Worm (Caenorhabditis elegans) whole organism, L4 larva: ENCODE measurements around the gene T24H10.1.

Source experiments
- F26F4.8 ChIP-seq: fragments of 200-800 bp; sonication (Bioruptor generic); conservative IDR thresholded peaks from 2 replicates; pipeline ENCODE4 v1.3.6; 2022; ENCODE audit warnings: missing genetic modification characterization, missing compliant biosample characterization
- F44E2.7 ChIP-seq: fragments of 200-800 bp; sonication (Bioruptor generic); IDR thresholded peaks from 2 replicates; pipeline ENCODE4 v2.1.2; 2022; ENCODE audit warnings: missing genetic modification characterization, missing compliant biosample characterization
- F49E8.2 ChIP-seq: sonication (generic microtip); optimal IDR thresholded peaks from 2 replicates; lab custom pipeline; 2016; ENCODE audit warnings: missing compliant biosample characterization, mild to moderate bottlenecking, missing genetic modification characterization, borderline replicate concordance
- ZK337.2 ChIP-seq: fragments of 200-800 bp; sonication (Bioruptor generic); IDR thresholded peaks from 2 replicates; pipeline ENCODE4 v1.3.6; 2022; ENCODE audit warnings: missing genetic modification reagents, missing genetic modification characterization, missing compliant biosample characterization
- ZK546.5 ChIP-seq, 2 experiments: sonication (generic microtip); optimal IDR thresholded peaks; 2 replicates each; lab custom pipeline; 2017; ENCODE audit warnings: missing biosample characterization in 2 of 2, missing genetic modification characterization in 2 of 2
- ama-1 ChIP-seq: fragments of 150-350 bp; optimal IDR thresholded peaks from 2 replicates; lab custom pipeline; 2014; ENCODE audit warnings: inconsistent platforms, mixed read lengths
- arid-1 ChIP-seq: fragments of 200-800 bp; sonication (Bioruptor generic); conservative IDR thresholded peaks from 2 replicates; pipeline ENCODE4 v1.3.6; 2022; ENCODE audit warnings: missing genetic modification reagents, missing genetic modification characterization, missing compliant biosample characterization
- ceh-20 ChIP-seq: fragments of 200-800 bp; sonication (Bioruptor generic); IDR thresholded peaks from 2 replicates; pipeline ENCODE4 v1.3.6; 2022; ENCODE audit warnings: missing genetic modification reagents, missing genetic modification characterization, missing compliant biosample characterization
- ceh-62 ChIP-seq: sonication (generic microtip); optimal IDR thresholded peaks from 2 replicates; lab custom pipeline; 2017; ENCODE audit warnings: missing biosample characterization, missing genetic modification characterization
- ctbp-1 ChIP-seq: fragments of 200-800 bp; sonication (Bioruptor generic); IDR thresholded peaks from 2 replicates; pipeline ENCODE4 v1.3.6; 2022; ENCODE audit warnings: missing genetic modification reagents, missing genetic modification characterization, missing compliant biosample characterization
- dmd-6 ChIP-seq: fragments of 200-800 bp; sonication (Bioruptor generic); IDR thresholded peaks from 2 replicates; pipeline ENCODE4 v1.3.6; 2022; ENCODE audit warnings: missing genetic modification reagents, missing genetic modification characterization, missing compliant biosample characterization
- dmd-9 ChIP-seq: fragments of 200-800 bp; sonication (Bioruptor generic); IDR thresholded peaks from 2 replicates; pipeline ENCODE4 v1.3.6; 2022; ENCODE audit warnings: missing genetic modification reagents, missing genetic modification characterization, missing compliant biosample characterization
- dve-1 ChIP-seq: sonication (generic microtip); optimal IDR thresholded peaks from 2 replicates; lab custom pipeline; 2017; ENCODE audit warnings: antibody characterized with exemption, mild to moderate bottlenecking, missing genetic modification characterization, missing compliant biosample characterization; ENCODE audit not compliant: insufficient read depth
- egl-43 ChIP-seq: fragments of 200-800 bp; sonication (Bioruptor generic); IDR thresholded peaks from 2 replicates; pipeline ENCODE4 v1.3.6; 2022; ENCODE audit warnings: missing genetic modification reagents, missing genetic modification characterization, missing compliant biosample characterization
- fos-1 ChIP-seq: fragments of 150-350 bp; optimal IDR thresholded peaks from 2 replicates; lab custom pipeline; 2014; ENCODE audit warnings: missing biosample characterization, missing genetic modification characterization
- lin-15B ChIP-seq: fragments of 150-350 bp; sonication (generic microtip); optimal IDR thresholded peaks from 3 replicates; lab custom pipeline; 2014; ENCODE audit warnings: missing biosample characterization, missing genetic modification characterization
- lin-29 ChIP-seq: fragments of 200-800 bp; sonication (Bioruptor generic); IDR thresholded peaks from 2 replicates; pipeline ENCODE4 v1.3.6; 2022; ENCODE audit warnings: missing genetic modification reagents, missing genetic modification characterization, missing compliant biosample characterization
- lin-38 ChIP-seq: fragments of 200-800 bp; sonication (Bioruptor generic); IDR thresholded peaks from 2 replicates; pipeline ENCODE4 v1.3.6; 2022; ENCODE audit warnings: missing genetic modification reagents, missing genetic modification characterization, missing compliant biosample characterization
- lir-3 ChIP-seq: sonication (generic microtip); optimal IDR thresholded peaks from 2 replicates; lab custom pipeline; 2016; ENCODE audit warnings: mild to moderate bottlenecking, missing genetic modification characterization, missing compliant biosample characterization
- lsy-2 ChIP-seq, 2 experiments: fragments of 150-350 bp in 1 of 2; sonication (generic microtip) in 1 of 2; optimal IDR thresholded peaks; 2 replicates each; lab custom pipeline; 2014 to 2017; ENCODE audit warnings: missing biosample characterization in 2 of 2, missing genetic modification characterization in 2 of 2
- mep-1 ChIP-seq: fragments of 150-350 bp; sonication (generic microtip); optimal IDR thresholded peaks from 3 replicates; lab custom pipeline; 2014; ENCODE audit warnings: missing biosample characterization, missing genetic modification characterization
- mxl-2 ChIP-seq: fragments of 200-800 bp; sonication (Bioruptor generic); conservative IDR thresholded peaks from 2 replicates; pipeline ENCODE4 v1.3.6; 2022; ENCODE audit warnings: missing genetic modification reagents, missing genetic modification characterization, missing compliant biosample characterization
- mxl-3 ChIP-seq: fragments of 200-800 bp; sonication (Bioruptor generic); optimal IDR thresholded peaks from 2 replicates; lab custom pipeline; 2018; ENCODE audit warnings: mild to moderate bottlenecking, missing genetic modification characterization, missing compliant biosample characterization
- nhr-10 ChIP-seq: fragments of 150-350 bp; optimal IDR thresholded peaks from 2 replicates; lab custom pipeline; 2014; ENCODE audit warnings: missing biosample characterization, missing genetic modification characterization
- nhr-102 ChIP-seq: sonication (generic microtip); optimal IDR thresholded peaks from 2 replicates; lab custom pipeline; 2016; ENCODE audit warnings: mild to moderate bottlenecking, missing genetic modification characterization, moderate library complexity, missing compliant biosample characterization
- nhr-111 ChIP-seq: fragments of 200-800 bp; sonication (Bioruptor generic); optimal IDR thresholded peaks from 2 replicates; lab custom pipeline; 2018; ENCODE audit warnings: mild to moderate bottlenecking, missing genetic modification characterization, missing compliant biosample characterization
- nhr-28 ChIP-seq: fragments of 150-350 bp; optimal IDR thresholded peaks from 2 replicates; lab custom pipeline; 2014; ENCODE audit warnings: missing biosample characterization, missing genetic modification characterization
- nhr-6 ChIP-seq: fragments of 150-350 bp; optimal IDR thresholded peaks from 2 replicates; lab custom pipeline; 2014; ENCODE audit warnings: missing biosample characterization, missing genetic modification characterization
- nhr-76 ChIP-seq: fragments of 150-350 bp; optimal IDR thresholded peaks from 2 replicates; lab custom pipeline; 2014; ENCODE audit warnings: missing biosample characterization, missing genetic modification characterization
- pqm-1 ChIP-seq: sonication (generic microtip); optimal IDR thresholded peaks from 2 replicates; lab custom pipeline; 2017; ENCODE audit warnings: missing biosample characterization, missing genetic modification characterization
- set-16 ChIP-seq: fragments of 200-800 bp; sonication (Bioruptor generic); IDR thresholded peaks from 2 replicates; pipeline ENCODE4 v1.3.6; 2022; ENCODE audit warnings: missing genetic modification reagents, missing genetic modification characterization, missing compliant biosample characterization
- snpc-1.2 ChIP-seq: fragments of 200-800 bp; sonication (Bioruptor generic); IDR thresholded peaks from 2 replicates; pipeline ENCODE4 v1.3.6; 2022; ENCODE audit warnings: missing genetic modification reagents, missing genetic modification characterization, missing compliant biosample characterization
- unc-130 ChIP-seq: sonication (generic microtip); optimal IDR thresholded peaks from 2 replicates; lab custom pipeline; 2016; ENCODE audit warnings: missing genetic modification reagents, missing genetic modification characterization, missing compliant biosample characterization
- unc-62 ChIP-seq, 3 experiments: fragments of 150-350 bp in 1 of 3; sonication (generic microtip); optimal IDR thresholded peaks in 2 of 3; peaks in 1 of 3; 1 replicate in 1 of 3; 2 replicates in 2 of 3; lab custom pipeline; 2014 to 2017; ENCODE audit warnings: missing biosample characterization in 3 of 3, missing genetic modification characterization in 3 of 3, missing genetic modification reagents in 3 of 3, missing genotype in 1 of 3
- zag-1 ChIP-seq: fragments of 150-350 bp; optimal IDR thresholded peaks from 2 replicates; lab custom pipeline; 2014; ENCODE audit warnings: missing biosample characterization, missing genetic modification characterization
- zip-11 ChIP-seq: fragments of 200-800 bp; sonication (Bioruptor generic); IDR thresholded peaks from 2 replicates; pipeline ENCODE4 v1.3.6; 2022; ENCODE audit warnings: missing genetic modification characterization, missing compliant biosample characterization
- ztf-7 ChIP-seq: fragments of 150-350 bp; optimal IDR thresholded peaks from 2 replicates; lab custom pipeline; 2014; ENCODE audit warnings: missing biosample characterization, missing genetic modification characterization

T24H10.1 gene

ce11 chrII:9063350-9063749 is 35.8 kb upstream of the T24H10.1 start:
- peak; percentile 20 for TF ChIP-seq mep-1 (tag; lab: Kevin White, UChicago)
- no peak for TF ChIP-seq zip-11 (GFP tag; lab: Robert Waterston, UW)
- TF ChIP-seq ama-1 (lab: Kevin White, UChicago), result peak; percentile 13
- TF ChIP-seq lsy-2 (tag; optimal IDR thresholded peaks at IDR 0.05; lab: Kevin White, UChicago), result peak in 1 of 2 experiments; percentile 44
- peak; percentile 53 for TF ChIP-seq nhr-6 (tag; lab: Kevin White, UChicago)
- no peak for TF ChIP-seq F44E2.7
- no peak for TF ChIP-seq unc-130 (GFP tag; lab: Kevin White, UChicago)
- TF ChIP-seq ceh-62 (tag; lab: Kevin White, UChicago), result no peak
- TF ChIP-seq nhr-10 (tag; lab: Kevin White, UChicago), result no peak

DNA sequence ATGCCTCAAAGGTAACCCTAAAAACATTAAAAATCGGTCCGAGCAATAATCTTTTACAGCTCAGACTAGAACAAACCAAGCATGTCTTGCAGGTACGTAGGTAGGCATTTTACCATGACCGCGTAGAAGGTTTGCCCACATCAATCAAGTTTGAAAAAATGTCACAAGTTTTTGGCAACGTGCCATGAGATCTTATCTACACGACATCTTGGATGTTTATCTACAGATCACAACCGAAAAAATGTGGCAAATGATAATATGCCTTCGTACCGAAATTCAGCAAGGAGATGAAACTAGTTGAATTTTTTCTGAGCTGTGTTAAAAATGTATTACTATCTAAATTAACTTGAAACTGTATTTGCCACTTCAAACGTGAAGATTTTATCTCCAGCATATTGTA is 34.7 kb upstream of the T24H10.1 start:
- no peak for TF ChIP-seq mxl-2 (GFP tag; lab: Robert Waterston, UW)
- TF ChIP-seq lin-15B, result no peak
- peak in 1 of 2 experiments; percentile 80 for TF ChIP-seq unc-62 (GFP tag; optimal IDR thresholded peaks at IDR 0.05 in 1 of 2; lab: Kevin White, UChicago)
- TF ChIP-seq unc-62 (tag; optimal IDR thresholded peaks at IDR 0.05; lab: Kevin White, UChicago), result no peak
- no peak for TF ChIP-seq dmd-6 (GFP tag; lab: Robert Waterston, UW)
- TF ChIP-seq dve-1 (tag; lab: Kevin White, UChicago), result no peak
- no peak for TF ChIP-seq egl-43 (GFP tag; lab: Robert Waterston, UW)
- TF ChIP-seq, all 104 proteins: peak for 1

DNA sequence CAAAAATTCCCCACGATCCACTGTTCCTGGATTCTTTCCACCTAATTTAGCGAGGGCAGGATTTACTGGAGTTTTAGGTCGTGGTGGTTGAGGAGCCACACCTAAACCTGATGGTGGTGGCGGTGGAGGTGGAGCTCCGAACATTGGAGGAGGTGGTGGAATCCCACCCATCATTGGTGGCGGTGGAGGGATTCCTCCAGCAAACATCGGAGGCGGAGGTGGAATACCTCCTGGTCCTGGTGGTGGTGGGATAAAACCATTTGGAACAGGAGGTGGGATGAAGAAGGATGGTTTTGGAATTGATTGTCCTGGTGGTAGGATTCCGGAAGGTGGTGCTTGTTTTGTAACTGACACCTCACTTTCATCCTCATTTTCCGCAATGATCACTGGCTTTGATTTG is 29.3 kb upstream of the T24H10.1 start:
- TF ChIP-seq set-16 (peak; percentile 72), unc-62 (GFP tag; optimal IDR thresholded peaks at IDR 0.05 in 1 of 2; lab: Kevin White, UChicago) (peak in 1 of 2 experiments; percentile 6), unc-62 (tag; optimal IDR thresholded peaks at IDR 0.05; lab: Kevin White, UChicago) (no peak), dmd-9 (GFP tag; lab: Robert Waterston, UW) (0 out of 2 replicates have a peak, but pooled peaks have one; percentile 5), ZK337.2 (GFP tag; lab: Robert Waterston, UW) (no peak)

- no peak for TF ChIP-seq lir-3 (tag; lab: Kevin White, UChicago)
- no peak for TF ChIP-seq pqm-1
- no peak for TF ChIP-seq dmd-6 (GFP tag; lab: Robert Waterston, UW)
- no peak for TF ChIP-seq ctbp-1 (GFP tag; lab: Robert Waterston, UW)
- TF ChIP-seq nhr-76 (tag; lab: Kevin White, UChicago), result no peak
- TF ChIP-seq fos-1 (tag; lab: Kevin White, UChicago), result no peak
Observed at ce11 chrII:9070740-9071139, 28.4 kb upstream of the T24H10.1 start, which contains the start of gene T24B8.4. TSS of gene T24B8.4 (minus strand) at chrII:9070840.

DNA sequence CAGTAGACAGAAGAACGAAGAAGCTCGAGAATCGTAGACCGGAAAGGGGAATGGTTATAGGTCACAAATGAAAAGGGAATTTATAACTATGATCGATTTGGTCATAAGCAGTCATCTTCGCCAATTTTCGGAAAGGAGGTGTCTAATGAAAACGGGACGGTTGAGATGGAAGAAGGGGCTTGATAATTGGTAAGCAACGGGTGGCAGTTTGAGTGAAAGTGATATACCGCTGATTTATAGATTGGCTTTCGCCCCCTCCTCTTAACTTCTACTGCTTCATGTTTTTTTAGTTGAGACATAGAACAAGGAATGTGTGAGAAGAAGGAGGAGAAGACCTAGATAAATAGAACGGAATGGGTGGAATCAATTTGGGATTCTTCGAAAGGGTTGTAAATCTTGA is 26.4 kb upstream of the T24H10.1 start:
- peak in 1 of 2 experiments; percentile 52 for TF ChIP-seq unc-62 (GFP tag; optimal IDR thresholded peaks at IDR 0.05 in 1 of 2; lab: Kevin White, UChicago)
- no peak for TF ChIP-seq unc-62 (tag; optimal IDR thresholded peaks at IDR 0.05; lab: Kevin White, UChicago)
- no peak for TF ChIP-seq snpc-1.2
- TF ChIP-seq arid-1 (GFP tag; lab: Robert Waterston, UW), result no peak

DNA sequence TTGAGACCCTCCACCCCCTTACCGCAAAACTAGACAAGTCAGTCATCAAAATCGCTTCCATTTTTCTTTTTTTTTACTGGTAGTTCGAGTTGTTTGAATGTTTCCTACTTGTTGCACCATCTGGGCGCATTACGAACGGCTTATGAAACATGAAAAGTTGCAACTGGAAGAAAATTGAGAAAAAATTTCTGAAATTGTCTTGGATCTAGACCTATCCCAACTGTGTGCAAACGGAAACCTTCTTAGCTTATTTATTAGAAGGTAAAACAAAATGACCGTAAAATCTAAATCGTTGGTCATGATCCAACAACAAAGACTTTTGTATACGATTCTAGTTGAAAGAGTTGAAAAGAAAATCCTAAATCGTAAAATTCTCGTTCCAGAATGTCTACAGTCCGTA is 24.7 kb upstream of the T24H10.1 start:
- TF ChIP-seq lin-38 (no peak), unc-62 (GFP tag; optimal IDR thresholded peaks at IDR 0.05 in 1 of 2; lab: Kevin White, UChicago) (peak in 1 of 2 experiments; percentile 97), unc-62 (tag; optimal IDR thresholded peaks at IDR 0.05; lab: Kevin White, UChicago) (no peak)

- no peak for TF ChIP-seq ztf-7
- TF ChIP-seq lin-29 (GFP tag; lab: Robert Waterston, UW), result no peak
- TF ChIP-seq F49E8.2 (tag; lab: Kevin White, UChicago), result no peak
- no peak for TF ChIP-seq zag-1
- TF ChIP-seq snpc-1.2, result no peak
- no peak for TF ChIP-seq F26F4.8 (GFP tag; lab: Robert Waterston, UW)
- TF ChIP-seq ZK546.5 (tag; optimal IDR thresholded peaks at IDR 0.05; lab: Kevin White, UChicago), result no peak
- peak; percentile 35 for TF ChIP-seq dmd-6 (GFP tag; lab: Robert Waterston, UW)
- no peak for TF ChIP-seq F44E2.7
- no peak for TF ChIP-seq nhr-102 (tag; lab: Kevin White, UChicago)
- TF ChIP-seq mxl-3 (GFP tag; lab: Kevin White, UChicago), result peak; percentile 73
- TF ChIP-seq nhr-28 (tag; lab: Kevin White, UChicago), result peak; percentile 13
- no peak for TF ChIP-seq ceh-20 (GFP tag; lab: Robert Waterston, UW)
- no peak for TF ChIP-seq nhr-111
- peak; percentile 57 for TF ChIP-seq pqm-1
Observed at ce11 chrII:9076098-9076879, 22.9 kb upstream of the T24H10.1 start.
